Fruit fly (Drosophila melanogaster) whole organism, wandering third instar larva: Measurements from ENCODE around the gene AP-1sigma.

Experiments used
- Abd-B ChIP-seq: fragments of >200 bp; optimal IDR thresholded peaks from 2 replicates; lab custom pipeline; 2017; ENCODE audit warnings: missing biosample characterization, missing genetic modification characterization
- CG32264 ChIP-seq: fragments of 200-800 bp; sonication (Bioruptor generic); optimal IDR thresholded peaks from 2 replicates; lab custom pipeline; 2016; ENCODE audit warnings: missing biosample characterization, missing genetic modification characterization
- Dfd ChIP-seq: fragments of >200 bp; optimal IDR thresholded peaks from 2 replicates; lab custom pipeline; 2017; ENCODE audit warnings: missing biosample characterization, missing genetic modification characterization
- Dif ChIP-seq: fragments of 200-275, 200-300 bp; sonication (Bioruptor generic); optimal IDR thresholded peaks from 2 replicates; lab custom pipeline; 2018; ENCODE audit warnings: missing biosample characterization, missing genetic modification characterization; ENCODE audit not compliant: partially characterized antibody
- Jra ChIP-seq: sonication (Bioruptor generic); optimal IDR thresholded peaks from 2 replicates; lab custom pipeline; 2016; ENCODE audit warnings: missing biosample characterization, missing genetic modification characterization
- dl ChIP-seq, 2 experiments: fragments of 175-275, 200-275 bp in 1 of 2; fragments of 200-275 bp in 1 of 2; sonication (Bioruptor generic); optimal IDR thresholded peaks; lab custom pipeline; 2018; ENCODE audit warnings: mild to moderate bottlenecking in 2 of 2, missing biosample characterization in 2 of 2, missing genetic modification characterization in 2 of 2, moderate library complexity in 2 of 2; ENCODE audit not compliant: partially characterized antibody in 2 of 2, insufficient read depth in 1 of 2
- psq ChIP-seq: fragments of 200-800 bp; sonication (Bioruptor generic); optimal IDR thresholded peaks from 3 replicates; lab custom pipeline; 2017; ENCODE audit warnings: missing biosample characterization, mild to moderate bottlenecking, missing genetic modification characterization, moderate library complexity
- usp ChIP-seq: fragments of >200 bp; optimal IDR thresholded peaks from 2 replicates; lab custom pipeline; 2017; ENCODE audit warnings: missing biosample characterization, missing genetic modification characterization
- woc ChIP-seq: sonication (Bioruptor generic); optimal IDR thresholded peaks from 2 replicates; lab custom pipeline; 2016; ENCODE audit warnings: missing biosample characterization, mild to moderate bottlenecking, missing genetic modification characterization

dm6 chr3R:23920874-23921539 lies 37.4 kb upstream of the AP-1sigma start:
- no peak for TF ChIP-seq Dif (GFP tag; lab: Kevin White, UChicago)
- TF ChIP-seq psq = peak; percentile 4
- no peak for TF ChIP-seq Dfd (GFP tag; lab: Kevin White, UChicago)
- no peak for TF ChIP-seq dl (GFP tag; optimal IDR thresholded peaks at IDR 0.05; lab: Kevin White, UChicago; ENCODE audit: insufficient read depth in 1 of 2, partially characterized antibody in 2 of 2)
- TF ChIP-seq Abd-B = no peak
- no peak for TF ChIP-seq Jra (GFP tag; lab: Kevin White, UChicago)
- TF ChIP-seq usp (GFP tag; lab: Kevin White, UChicago) = no peak
- TF ChIP-seq CG32264 (GFP tag; lab: Kevin White, UChicago) = no peak
- TF ChIP-seq woc (GFP tag; lab: Kevin White, UChicago) = no peak
